Worm (Caenorhabditis elegans) whole organism, young adult: ENCODE results near the gene rop-1.
A peak's percentile ranks its signal among the peaks of the same experiment; 100 is the strongest.

Experiments used
- B0019.2 ChIP-seq: fragments of 200-800 bp; sonication (Bioruptor generic); conservative IDR thresholded peaks from 2 replicates; pipeline ENCODE4 v1.3.6; 2022; ENCODE audit warnings: missing genetic modification reagents, missing genetic modification characterization, missing compliant biosample characterization
- D2030.7 ChIP-seq: fragments of 200-800 bp; sonication (Bioruptor generic); IDR thresholded peaks from 2 replicates; pipeline ENCODE4 v1.3.6; 2022; ENCODE audit warnings: missing genetic modification reagents, missing genetic modification characterization, missing compliant biosample characterization
- F49E8.2 ChIP-seq: sonication (generic microtip); optimal IDR thresholded peaks from 3 replicates; lab custom pipeline; 2017; ENCODE audit warnings: missing genetic modification characterization, mild to moderate bottlenecking, missing compliant biosample characterization, antibody characterized with exemption, moderate library complexity; ENCODE audit not compliant: insufficient read depth
- F57A8.1 ChIP-seq: fragments of 200-800 bp; sonication (Bioruptor generic); optimal IDR thresholded peaks from 2 replicates; lab custom pipeline; 2018; ENCODE audit warnings: mild to moderate bottlenecking, missing genetic modification characterization, moderate library complexity, missing compliant biosample characterization
- K11D2.4 ChIP-seq: fragments of 200-800 bp; sonication (Bioruptor generic); IDR thresholded peaks from 2 replicates; pipeline ENCODE4 v1.3.6; 2022; ENCODE audit warnings: missing genetic modification reagents, missing genetic modification characterization, missing compliant biosample characterization
- K12H6.12 ChIP-seq: fragments of 200-800 bp; sonication (Bioruptor generic); optimal IDR thresholded peaks from 2 replicates; lab custom pipeline; 2018; ENCODE audit warnings: mild to moderate bottlenecking, missing genetic modification characterization, missing compliant biosample characterization
- atf-7 ChIP-seq: sonication (generic microtip); optimal IDR thresholded peaks from 2 replicates; lab custom pipeline; 2017; ENCODE audit warnings: mild to moderate bottlenecking, missing genetic modification characterization, missing compliant biosample characterization
- attf-5 ChIP-seq: fragments of 200-800 bp; sonication (Bioruptor generic); optimal IDR thresholded peaks from 2 replicates; lab custom pipeline; 2018; ENCODE audit warnings: mild to moderate bottlenecking, missing genetic modification characterization, missing compliant biosample characterization
- cebp-1 ChIP-seq, 2 experiments: fragments of 200-800 bp in 1 of 2; sonication (Bioruptor generic) in 1 of 2; sonication (generic microtip) in 1 of 2; IDR thresholded peaks in 1 of 2; optimal IDR thresholded peaks in 1 of 2; 2 replicates each; pipeline versions ENCODE4 v1.3.6 to Lab custom; 2017 to 2022; ENCODE audit warnings: missing compliant biosample characterization in 2 of 2, missing genetic modification characterization in 2 of 2, mild to moderate bottlenecking in 1 of 2, missing genetic modification reagents in 1 of 2, moderate library complexity in 1 of 2
- ceh-40 ChIP-seq: fragments of 200-800 bp; sonication (Bioruptor generic); IDR thresholded peaks from 2 replicates; pipeline ENCODE4 v1.3.6; 2022; ENCODE audit warnings: missing genetic modification characterization, missing compliant biosample characterization
- ceh-91 ChIP-seq: fragments of 200-800 bp; sonication (Bioruptor generic); IDR thresholded peaks from 2 replicates; pipeline ENCODE4 v1.3.6; 2022; ENCODE audit warnings: missing genetic modification reagents, missing genetic modification characterization, missing compliant biosample characterization
- dox-1 ChIP-seq: fragments of 200-800 bp; sonication (Bioruptor generic); IDR thresholded peaks from 2 replicates; pipeline ENCODE4 v1.3.6; 2022; ENCODE audit warnings: missing genetic modification reagents, missing genetic modification characterization, missing compliant biosample characterization
- dpff-1 ChIP-seq: sonication (generic microtip); optimal IDR thresholded peaks from 2 replicates; lab custom pipeline; 2017; ENCODE audit warnings: mild to moderate bottlenecking, missing genetic modification characterization, missing compliant biosample characterization
- dpl-1 ChIP-seq: fragments of 150-350 bp; optimal IDR thresholded peaks from 2 replicates; lab custom pipeline; 2014; ENCODE audit warnings: missing biosample characterization, missing genetic modification reagents, missing genetic modification characterization
- efl-1 ChIP-seq: fragments of 150-350 bp; optimal IDR thresholded peaks from 2 replicates; lab custom pipeline; 2014; ENCODE audit warnings: missing biosample characterization, missing genetic modification reagents, missing genetic modification characterization
- egl-18 ChIP-seq: fragments of 200-800 bp; sonication (Bioruptor generic); IDR thresholded peaks from 2 replicates; pipeline ENCODE4 v1.3.6; 2022; ENCODE audit warnings: missing genetic modification reagents, missing genetic modification characterization, missing compliant biosample characterization
- fkh-3 ChIP-seq: sonication (generic microtip); optimal IDR thresholded peaks from 2 replicates; lab custom pipeline; 2016; ENCODE audit warnings: mild to moderate bottlenecking, missing genetic modification characterization, missing compliant biosample characterization
- hlh-26 ChIP-seq: fragments of 200-800 bp; sonication (Bioruptor generic); conservative IDR thresholded peaks from 2 replicates; pipeline ENCODE4 v1.3.6; 2022; ENCODE audit warnings: missing genetic modification reagents, missing genetic modification characterization, missing compliant biosample characterization
- hmg-1.2 ChIP-seq: fragments of 200-800 bp; sonication (Bioruptor generic); IDR thresholded peaks from 2 replicates; pipeline ENCODE4 v1.3.6; 2022; ENCODE audit warnings: missing genetic modification reagents, missing genetic modification characterization, missing compliant biosample characterization
- hsf-1 ChIP-seq: fragments of 200-800 bp; sonication (Bioruptor generic); IDR thresholded peaks from 2 replicates; pipeline ENCODE4 v1.3.6; 2022; ENCODE audit warnings: missing genetic modification reagents, missing genetic modification characterization, missing compliant biosample characterization
- lin-26 ChIP-seq: fragments of 200-800 bp; sonication (Bioruptor generic); IDR thresholded peaks from 2 replicates; pipeline ENCODE4 v1.3.6; 2022; ENCODE audit warnings: missing genetic modification reagents, missing genetic modification characterization, missing compliant biosample characterization
- lin-35 ChIP-seq, 3 experiments: fragments of 150-350 bp in 2 of 3; sonication (generic microtip) in 1 of 3; optimal IDR thresholded peaks; 2 replicates each; lab custom pipeline; 2014 to 2018; ENCODE audit warnings: missing biosample characterization in 3 of 3, missing genetic modification characterization in 3 of 3, missing genetic modification reagents in 3 of 3
- lin-40 ChIP-seq: sonication (generic microtip); optimal IDR thresholded peaks from 2 replicates; lab custom pipeline; 2016; ENCODE audit warnings: missing genetic modification characterization, mild to moderate bottlenecking, missing compliant biosample characterization, missing genotype, missing genetic modification reagents
- lin-54 ChIP-seq: fragments of 200-800 bp; sonication (Bioruptor generic); optimal IDR thresholded peaks from 2 replicates; lab custom pipeline; 2018; ENCODE audit warnings: mild to moderate bottlenecking, missing genetic modification characterization, missing compliant biosample characterization
- lsl-1 ChIP-seq: fragments of 200-800 bp; sonication (Bioruptor generic); optimal IDR thresholded peaks from 2 replicates; lab custom pipeline; 2018; ENCODE audit warnings: mild to moderate bottlenecking, missing genetic modification characterization, moderate library complexity, missing compliant biosample characterization
- lsy-27 ChIP-seq: sonication (generic microtip); optimal IDR thresholded peaks from 2 replicates; lab custom pipeline; 2017; ENCODE audit warnings: missing genetic modification characterization, mild to moderate bottlenecking, missing compliant biosample characterization, antibody characterized with exemption, missing genotype, borderline replicate concordance; ENCODE audit not compliant: insufficient read depth
- madf-6 ChIP-seq: fragments of 200-800 bp; sonication (Bioruptor generic); IDR thresholded peaks from 2 replicates; pipeline ENCODE4 v1.3.6; 2022; ENCODE audit warnings: missing genetic modification reagents, missing genetic modification characterization, missing compliant biosample characterization
- madf-8 ChIP-seq: fragments of 200-800 bp; sonication (Bioruptor generic); conservative IDR thresholded peaks from 2 replicates; pipeline ENCODE4 v1.3.6; 2022; ENCODE audit warnings: missing genetic modification reagents, missing genetic modification characterization, missing compliant biosample characterization
- nhr-90 ChIP-seq: sonication (generic microtip); optimal IDR thresholded peaks from 2 replicates; lab custom pipeline; 2016; ENCODE audit warnings: missing genotype, mild to moderate bottlenecking, missing genetic modification characterization, missing compliant biosample characterization
- rec-8 ChIP-seq, 2 experiments: sonication (generic microtip); optimal IDR thresholded peaks; 2 replicates each; lab custom pipeline; 2016; ENCODE audit warnings: mild to moderate bottlenecking in 2 of 2, missing genetic modification characterization in 2 of 2, missing genetic modification reagents in 2 of 2, missing genotype in 2 of 2, missing biosample characterization in 1 of 2, missing compliant biosample characterization in 1 of 2, moderate library complexity in 1 of 2
- rpc-1 ChIP-seq, 2 experiments: fragments of 150-350 bp in 1 of 2; sonication (generic microtip) in 1 of 2; optimal IDR thresholded peaks; 2 replicates each; lab custom pipeline; 2014 to 2018; ENCODE audit warnings: missing biosample characterization in 1 of 2, missing genetic modification characterization in 1 of 2, missing genetic modification reagents in 1 of 2, missing genotype in 1 of 2
- somi-1 ChIP-seq: fragments of 200-800 bp; sonication (Bioruptor generic); optimal IDR thresholded peaks from 2 replicates; lab custom pipeline; 2018; ENCODE audit warnings: mild to moderate bottlenecking, missing genetic modification characterization, missing compliant biosample characterization
- xnd-1 ChIP-seq: sonication (generic microtip); optimal IDR thresholded peaks from 2 replicates; lab custom pipeline; 2016; ENCODE audit warnings: missing genotype, missing genetic modification reagents, missing genetic modification characterization, missing compliant biosample characterization
- zfh-2 ChIP-seq: fragments of 200-800 bp; sonication (Bioruptor generic); conservative IDR thresholded peaks from 2 replicates; pipeline ENCODE4 v1.3.6; 2022; ENCODE audit warnings: missing genetic modification reagents, missing genetic modification characterization, missing compliant biosample characterization
- ztf-25 ChIP-seq: fragments of 200-800 bp; sonication (Bioruptor generic); IDR thresholded peaks from 2 replicates; pipeline ENCODE4 v1.3.6; 2022; ENCODE audit warnings: missing genetic modification reagents, missing genetic modification characterization, missing compliant biosample characterization

Gene rop-1

DNA sequence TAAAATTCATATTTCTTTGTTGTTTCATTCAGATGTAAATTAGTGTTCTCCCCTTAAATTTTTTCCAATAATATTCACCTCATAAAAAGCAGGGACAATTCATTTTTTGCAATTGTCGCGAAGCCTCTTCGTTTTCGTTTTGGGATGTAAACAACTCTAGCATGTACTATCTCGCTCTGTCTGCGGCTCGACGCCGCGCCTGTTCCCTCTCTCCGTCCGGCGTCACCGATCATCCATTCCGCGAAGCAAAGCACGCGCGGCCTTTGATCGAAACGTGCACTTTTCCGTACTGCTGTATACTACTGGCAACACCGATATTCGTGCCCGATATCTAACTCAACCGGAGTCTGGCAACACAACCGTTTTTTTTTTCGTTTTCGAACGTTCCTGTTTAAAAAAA is 7.9 kb downstream of the rop-1 start (continued):
- peak; percentile 44; the same call in 1 of the 2 replicates for TF ChIP-seq lin-26 (GFP tag; lab: Robert Waterston, UW)
- TF ChIP-seq F49E8.2 (tag; lab: Kevin White, UChicago) = no peak
- no peak for TF ChIP-seq nhr-90
- TF ChIP-seq rec-8 (tag; optimal IDR thresholded peaks at IDR 0.05; lab: Kevin White, UChicago) = no peak
- no peak for TF ChIP-seq egl-18 (GFP tag; lab: Robert Waterston, UW)
- no peak for TF ChIP-seq hlh-26 (GFP tag; lab: Robert Waterston, UW)
- no peak for TF ChIP-seq ceh-91 (GFP tag; lab: Robert Waterston, UW)
- no peak for TF ChIP-seq K11D2.4 (GFP tag; lab: Robert Waterston, UW)
- no peak for TF ChIP-seq hsf-1 (GFP tag; lab: Robert Waterston, UW)
- no peak for TF ChIP-seq fkh-3 (tag; lab: Kevin White, UChicago)
- peak; percentile 82 for TF ChIP-seq zfh-2 (GFP tag; lab: Robert Waterston, UW)
- no peak for TF ChIP-seq lsy-27
- TF ChIP-seq ceh-40 (GFP tag; lab: Robert Waterston, UW) = 0 out of 2 replicates have a peak, but pooled peaks have one; percentile 48

DNA sequence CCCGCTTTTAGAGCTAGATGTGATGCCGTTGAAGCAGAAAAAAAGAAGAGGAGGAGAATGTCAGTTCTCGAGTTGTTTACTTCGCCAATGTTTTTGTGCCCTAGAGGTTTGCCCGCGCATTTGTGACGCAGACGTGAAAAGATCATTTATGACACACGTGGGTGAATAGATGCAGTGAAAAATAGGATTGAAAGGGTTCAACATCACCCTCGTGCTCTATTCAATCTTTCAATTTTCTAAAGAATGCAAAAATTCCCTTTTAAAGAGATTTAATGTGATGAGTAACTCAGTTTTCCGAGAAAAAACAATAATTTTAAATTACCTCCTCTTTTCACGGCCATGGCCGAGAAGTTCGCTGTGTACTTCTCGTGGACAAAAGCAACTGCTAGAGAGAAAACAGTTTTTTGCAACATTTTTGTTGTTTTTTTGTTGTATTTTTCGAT is 8.4 kb downstream of the rop-1 start:
- TF ChIP-seq cebp-1 (GFP tag; IDR thresholded peaks at IDR 0.05; lab: Robert Waterston, UW) (no peak), cebp-1 (tag; optimal IDR thresholded peaks at IDR 0.05; lab: Kevin White, UChicago) (peak; percentile 28), lin-35 (GFP tag; optimal IDR thresholded peaks at IDR 0.05; lab: Kevin White, UChicago) (peak in 1 of 3 experiments; percentile 54), efl-1 (peak; percentile 61), K12H6.12 (tag; lab: Kevin White, UChicago) (peak; percentile 74), madf-6 (GFP tag; lab: Robert Waterston, UW) (peak; percentile 50), dox-1 (GFP tag; lab: Robert Waterston, UW) (peak; percentile 16; the same call in 1 of the 2 replicates), xnd-1 (peak; percentile 1), attf-5 (GFP tag; lab: Kevin White, UChicago) (peak; percentile 34), lin-40 (tag; lab: Kevin White, UChicago) (no peak), rpc-1 (optimal IDR thresholded peaks at IDR 0.05; lab: Kevin White, UChicago) (no peak), rpc-1 (tag; optimal IDR thresholded peaks at IDR 0.05; lab: Kevin White, UChicago) (no peak), hmg-1.2 (GFP tag; lab: Robert Waterston, UW) (peak; percentile 24; the same call in 1 of the 2 replicates), somi-1 (GFP tag; lab: Kevin White, UChicago) (peak; percentile 45), B0019.2 (no peak), lin-54 (GFP tag; lab: Kevin White, UChicago) (peak; percentile 59), atf-7 (no peak), dpl-1 (GFP tag; lab: Kevin White, UChicago) (peak; percentile 19), F57A8.1 (no peak), K11D2.4 (GFP tag; lab: Robert Waterston, UW) (0 out of 2 replicates have a peak, but pooled peaks have one; percentile 52), madf-8 (0 out of 2 replicates have a peak, but pooled peaks have one; percentile 23), dpff-1 (tag; lab: Kevin White, UChicago) (no peak), lsl-1 (GFP tag; lab: Kevin White, UChicago) (peak; percentile 5), ceh-91 (GFP tag; lab: Robert Waterston, UW) (peak; percentile 46), D2030.7 (GFP tag; lab: Robert Waterston, UW) (peak; percentile 37; the same call in 1 of the 2 replicates), ztf-25 (GFP tag; lab: Robert Waterston, UW) (no peak)
